Worm (Caenorhabditis elegans) whole organism, young adult: ENCODE measurements around the gene sams-1.

ENCODE experiments used
- B0019.2 ChIP-seq: fragments of 200-800 bp; sonication (Bioruptor generic); conservative IDR thresholded peaks from 2 replicates; pipeline ENCODE4 v1.3.6; 2022; ENCODE audit warnings: missing genetic modification reagents, missing genetic modification characterization, missing compliant biosample characterization
- C17E4.6 ChIP-seq: fragments of 200-800 bp; sonication (Bioruptor generic); IDR thresholded peaks from 2 replicates; pipeline ENCODE4 v1.3.6; 2022; ENCODE audit warnings: missing genetic modification reagents, missing genetic modification characterization, missing compliant biosample characterization
- D2030.7 ChIP-seq: fragments of 200-800 bp; sonication (Bioruptor generic); IDR thresholded peaks from 2 replicates; pipeline ENCODE4 v1.3.6; 2022; ENCODE audit warnings: missing genetic modification reagents, missing genetic modification characterization, missing compliant biosample characterization
- F22D6.2 ChIP-seq: sonication (generic microtip); optimal IDR thresholded peaks from 2 replicates; lab custom pipeline; 2016; ENCODE audit warnings: mild to moderate bottlenecking, missing genetic modification characterization, missing compliant biosample characterization
- F23B12.7 ChIP-seq: sonication (generic microtip); optimal IDR thresholded peaks from 2 replicates; lab custom pipeline; 2017; ENCODE audit warnings: missing genetic modification characterization, mild to moderate bottlenecking, missing compliant biosample characterization, antibody characterized with exemption, moderate library complexity; ENCODE audit not compliant: insufficient read depth
- Y53F4B.3 ChIP-seq: fragments of 200-800 bp; sonication (Bioruptor generic); IDR thresholded peaks from 2 replicates; pipeline ENCODE4 v1.3.6; 2022; ENCODE audit warnings: missing genetic modification reagents, missing genetic modification characterization, missing compliant biosample characterization
- Y56A3A.18 ChIP-seq: fragments of 200-800 bp; sonication (Bioruptor generic); IDR thresholded peaks from 2 replicates; pipeline ENCODE4 v1.3.6; 2022; ENCODE audit warnings: missing genetic modification reagents, missing genetic modification characterization, missing compliant biosample characterization
- Y67H2A.10 ChIP-seq: fragments of 200-800 bp; sonication (Bioruptor generic); conservative IDR thresholded peaks from 2 replicates; pipeline ENCODE4 v1.3.6; 2022; ENCODE audit warnings: missing genetic modification reagents, missing genetic modification characterization, missing compliant biosample characterization
- ZK185.1 ChIP-seq: sonication (generic microtip); optimal IDR thresholded peaks from 2 replicates; lab custom pipeline; 2016; ENCODE audit warnings: mild to moderate bottlenecking, missing genetic modification characterization, missing compliant biosample characterization; ENCODE audit not compliant: poor library complexity, severe bottlenecking
- ama-1 ChIP-seq, 3 experiments: fragments of 150-350 bp in 1 of 3; sonication (generic microtip) in 2 of 3; optimal IDR thresholded peaks; 2 replicates each; lab custom pipeline; 2014 to 2018; ENCODE audit warnings: missing biosample characterization in 2 of 3, missing genetic modification characterization in 2 of 3, missing genetic modification reagents in 2 of 3
- aptf-2 ChIP-seq: fragments of 200-800 bp; sonication (Bioruptor generic); conservative IDR thresholded peaks from 2 replicates; pipeline ENCODE4 v1.3.6; 2022; ENCODE audit warnings: missing genetic modification reagents, missing genetic modification characterization, missing compliant biosample characterization
- aptf-3 ChIP-seq: fragments of 200-800 bp; sonication (Bioruptor generic); IDR thresholded peaks from 2 replicates; pipeline ENCODE4 v1.3.6; 2022; ENCODE audit warnings: missing genetic modification characterization, missing compliant biosample characterization
- attf-3 ChIP-seq: fragments of 200-800 bp; sonication (Bioruptor generic); conservative IDR thresholded peaks from 2 replicates; pipeline ENCODE4 v1.3.6; 2022; ENCODE audit warnings: missing genetic modification reagents, missing genetic modification characterization, missing compliant biosample characterization
- bed-2 ChIP-seq: fragments of 200-800 bp; sonication (Bioruptor generic); IDR thresholded peaks from 2 replicates; pipeline ENCODE4 v1.3.6; 2022; ENCODE audit warnings: missing genetic modification reagents, missing genetic modification characterization, missing compliant biosample characterization
- cebp-2 ChIP-seq: fragments of 200-800 bp; sonication (Bioruptor generic); IDR thresholded peaks from 2 replicates; pipeline ENCODE4 v1.3.6; 2022; ENCODE audit warnings: missing genetic modification characterization, missing compliant biosample characterization
- ceh-40 ChIP-seq: fragments of 200-800 bp; sonication (Bioruptor generic); IDR thresholded peaks from 2 replicates; pipeline ENCODE4 v1.3.6; 2022; ENCODE audit warnings: missing genetic modification characterization, missing compliant biosample characterization
- ceh-79 ChIP-seq: sonication (generic microtip); optimal IDR thresholded peaks from 2 replicates; lab custom pipeline; 2017; ENCODE audit warnings: mild to moderate bottlenecking, missing genetic modification characterization, missing compliant biosample characterization
- dox-1 ChIP-seq: fragments of 200-800 bp; sonication (Bioruptor generic); IDR thresholded peaks from 2 replicates; pipeline ENCODE4 v1.3.6; 2022; ENCODE audit warnings: missing genetic modification reagents, missing genetic modification characterization, missing compliant biosample characterization
- dpl-1 ChIP-seq: fragments of 150-350 bp; optimal IDR thresholded peaks from 2 replicates; lab custom pipeline; 2014; ENCODE audit warnings: missing biosample characterization, missing genetic modification reagents, missing genetic modification characterization
- egl-18 ChIP-seq: fragments of 200-800 bp; sonication (Bioruptor generic); IDR thresholded peaks from 2 replicates; pipeline ENCODE4 v1.3.6; 2022; ENCODE audit warnings: missing genetic modification reagents, missing genetic modification characterization, missing compliant biosample characterization
- egl-44 ChIP-seq: fragments of 200-800 bp; sonication (Bioruptor generic); IDR thresholded peaks from 2 replicates; pipeline ENCODE4 v1.3.6; 2022; ENCODE audit warnings: missing genetic modification reagents, missing genetic modification characterization, missing compliant biosample characterization
- ekl-4 ChIP-seq: fragments of 200-800 bp; sonication (Bioruptor generic); IDR thresholded peaks from 2 replicates; pipeline ENCODE4 v1.3.6; 2022; ENCODE audit warnings: missing genetic modification reagents, missing genetic modification characterization, missing compliant biosample characterization
- fkh-3 ChIP-seq: sonication (generic microtip); optimal IDR thresholded peaks from 2 replicates; lab custom pipeline; 2016; ENCODE audit warnings: mild to moderate bottlenecking, missing genetic modification characterization, missing compliant biosample characterization
- gei-17 ChIP-seq: fragments of 200-800 bp; sonication (Bioruptor generic); optimal IDR thresholded peaks from 2 replicates; lab custom pipeline; 2018; ENCODE audit warnings: mild to moderate bottlenecking, missing genetic modification characterization, missing compliant biosample characterization
- hsf-1 ChIP-seq: fragments of 200-800 bp; sonication (Bioruptor generic); IDR thresholded peaks from 2 replicates; pipeline ENCODE4 v1.3.6; 2022; ENCODE audit warnings: missing genetic modification reagents, missing genetic modification characterization, missing compliant biosample characterization
- lin-26 ChIP-seq: fragments of 200-800 bp; sonication (Bioruptor generic); IDR thresholded peaks from 2 replicates; pipeline ENCODE4 v1.3.6; 2022; ENCODE audit warnings: missing genetic modification reagents, missing genetic modification characterization, missing compliant biosample characterization
- lin-35 ChIP-seq, 3 experiments: fragments of 150-350 bp in 2 of 3; sonication (generic microtip) in 1 of 3; optimal IDR thresholded peaks; 2 replicates each; lab custom pipeline; 2014 to 2018; ENCODE audit warnings: missing biosample characterization in 3 of 3, missing genetic modification characterization in 3 of 3, missing genetic modification reagents in 3 of 3
- lir-1 ChIP-seq: fragments of 200-800 bp; sonication (Bioruptor generic); conservative IDR thresholded peaks from 2 replicates; pipeline ENCODE4 v1.3.6; 2022; ENCODE audit warnings: missing genetic modification reagents, missing genetic modification characterization, missing compliant biosample characterization
- lsy-27 ChIP-seq: sonication (generic microtip); optimal IDR thresholded peaks from 2 replicates; lab custom pipeline; 2017; ENCODE audit warnings: missing genetic modification characterization, mild to moderate bottlenecking, missing compliant biosample characterization, antibody characterized with exemption, missing genotype, borderline replicate concordance; ENCODE audit not compliant: insufficient read depth
- madf-10 ChIP-seq: sonication (generic microtip); optimal IDR thresholded peaks from 2 replicates; lab custom pipeline; 2016; ENCODE audit warnings: mild to moderate bottlenecking, missing genetic modification characterization, missing compliant biosample characterization
- madf-6 ChIP-seq: fragments of 200-800 bp; sonication (Bioruptor generic); IDR thresholded peaks from 2 replicates; pipeline ENCODE4 v1.3.6; 2022; ENCODE audit warnings: missing genetic modification reagents, missing genetic modification characterization, missing compliant biosample characterization
- madf-8 ChIP-seq: fragments of 200-800 bp; sonication (Bioruptor generic); conservative IDR thresholded peaks from 2 replicates; pipeline ENCODE4 v1.3.6; 2022; ENCODE audit warnings: missing genetic modification reagents, missing genetic modification characterization, missing compliant biosample characterization
- mel-28 ChIP-seq: sonication (generic microtip); optimal IDR thresholded peaks from 2 replicates; lab custom pipeline; 2016; ENCODE audit warnings: borderline replicate concordance, mild to moderate bottlenecking, missing genetic modification characterization, missing compliant biosample characterization
- nfya-2 ChIP-seq: fragments of 200-800 bp; sonication (Bioruptor generic); IDR thresholded peaks from 2 replicates; pipeline ENCODE4 v1.3.6; 2022; ENCODE audit warnings: missing genetic modification reagents, missing genetic modification characterization, missing compliant biosample characterization
- nhr-90 ChIP-seq: sonication (generic microtip); optimal IDR thresholded peaks from 2 replicates; lab custom pipeline; 2016; ENCODE audit warnings: missing genotype, mild to moderate bottlenecking, missing genetic modification characterization, missing compliant biosample characterization
- pbrm-1 ChIP-seq: fragments of 200-800 bp; sonication (Bioruptor generic); IDR thresholded peaks from 2 replicates; pipeline ENCODE4 v1.3.6; 2022; ENCODE audit warnings: missing genetic modification reagents, missing genetic modification characterization, missing compliant biosample characterization
- rec-8 ChIP-seq, 2 experiments: sonication (generic microtip); optimal IDR thresholded peaks; 2 replicates each; lab custom pipeline; 2016; ENCODE audit warnings: mild to moderate bottlenecking in 2 of 2, missing genetic modification characterization in 2 of 2, missing genetic modification reagents in 2 of 2, missing genotype in 2 of 2, missing biosample characterization in 1 of 2, missing compliant biosample characterization in 1 of 2, moderate library complexity in 1 of 2
- sdz-38 ChIP-seq: sonication (generic microtip); optimal IDR thresholded peaks from 2 replicates; lab custom pipeline; 2016; ENCODE audit warnings: missing genotype, missing genetic modification characterization, missing compliant biosample characterization
- snpc-1.1 ChIP-seq: sonication (generic microtip); optimal IDR thresholded peaks from 2 replicates; lab custom pipeline; 2017; ENCODE audit warnings: missing genetic modification characterization, mild to moderate bottlenecking, missing compliant biosample characterization, antibody characterized with exemption, moderate library complexity, missing genotype, missing genetic modification reagents; ENCODE audit not compliant: insufficient read depth
- snpc-4 ChIP-seq, 5 experiments: fragments of 150-350 bp in 1 of 5; sonication (generic microtip) in 4 of 5; optimal IDR thresholded peaks; 2 replicates each; lab custom pipeline; 2014 to 2018; ENCODE audit warnings: missing genetic modification characterization in 5 of 5, missing biosample characterization in 3 of 5, antibody characterized with exemption in 2 of 5, mild to moderate bottlenecking in 2 of 5, missing compliant biosample characterization in 2 of 5, missing genotype in 2 of 5, moderate library complexity in 2 of 5, missing genetic modification reagents in 1 of 5
- somi-1 ChIP-seq: fragments of 200-800 bp; sonication (Bioruptor generic); optimal IDR thresholded peaks from 2 replicates; lab custom pipeline; 2018; ENCODE audit warnings: mild to moderate bottlenecking, missing genetic modification characterization, missing compliant biosample characterization
- tbx-9 ChIP-seq: sonication (generic microtip); optimal IDR thresholded peaks from 2 replicates; lab custom pipeline; 2016; ENCODE audit warnings: borderline replicate concordance, missing genetic modification characterization, inconsistent platforms, missing compliant biosample characterization
- ztf-18 ChIP-seq: sonication (generic microtip); optimal IDR thresholded peaks from 2 replicates; lab custom pipeline; 2016; ENCODE audit warnings: missing genotype, mild to moderate bottlenecking, missing genetic modification characterization, missing compliant biosample characterization
- ztf-22 ChIP-seq: fragments of 200-800 bp; sonication (Bioruptor generic); optimal IDR thresholded peaks from 2 replicates; lab custom pipeline; 2018; ENCODE audit warnings: mild to moderate bottlenecking, missing genetic modification characterization, moderate library complexity, missing compliant biosample characterization
- ztf-28 ChIP-seq: fragments of 200-800 bp; sonication (Bioruptor generic); IDR thresholded peaks from 2 replicates; pipeline ENCODE4 v1.3.6; 2022; ENCODE audit warnings: missing genetic modification reagents, missing genetic modification characterization, missing compliant biosample characterization
- ztf-3 ChIP-seq: fragments of 200-800 bp; sonication (Bioruptor generic); optimal IDR thresholded peaks from 2 replicates; lab custom pipeline; 2018; ENCODE audit warnings: mild to moderate bottlenecking, missing genetic modification characterization, missing compliant biosample characterization
- ztf-6 ChIP-seq: fragments of 200-800 bp; sonication (Bioruptor generic); IDR thresholded peaks from 2 replicates; pipeline ENCODE4 v1.3.6; 2022; ENCODE audit warnings: missing genetic modification reagents, missing genetic modification characterization, missing compliant biosample characterization

sams-1 gene

DNA sequence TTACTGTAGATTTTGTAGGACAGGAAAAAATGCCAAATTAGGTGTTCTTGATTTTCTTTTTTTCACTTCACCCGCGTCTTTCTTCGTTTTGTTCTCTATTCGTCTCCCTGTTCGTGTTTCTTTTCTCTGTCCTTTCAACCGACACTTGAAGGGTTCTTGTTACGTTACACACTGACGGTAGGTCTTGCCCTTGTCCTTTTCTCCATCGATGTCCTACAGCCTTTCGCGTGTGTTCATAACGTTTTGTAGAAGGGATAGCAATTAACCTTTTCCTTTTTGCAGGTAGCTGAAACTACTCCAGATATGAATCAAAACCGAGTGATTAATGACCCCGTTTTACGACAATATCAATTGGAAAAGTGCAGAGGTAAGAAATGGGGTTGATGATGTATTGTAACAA, 41.6 kb upstream of the sams-1 start, which contains the start of gene F55G7.1 (continued):
- TF ChIP-seq sdz-38 (tag; lab: Kevin White, UChicago) (no peak), Y53F4B.3 (no peak), dpl-1 (GFP tag; lab: Kevin White, UChicago) (no peak), madf-6 (no peak), lin-26 (GFP tag; lab: Robert Waterston, UW) (no peak), ZK185.1 (peak; percentile 34), aptf-3 (GFP tag; lab: Robert Waterston, UW) (no peak), C17E4.6 (GFP tag; lab: Robert Waterston, UW) (no peak), gei-17 (peak; percentile 92), madf-8 (GFP tag; lab: Robert Waterston, UW) (no peak), egl-18 (GFP tag; lab: Robert Waterston, UW) (no peak), D2030.7 (GFP tag; lab: Robert Waterston, UW) (no peak), ztf-6 (GFP tag; lab: Robert Waterston, UW) (no peak), mel-28 (tag; lab: Kevin White, UChicago) (no peak), snpc-4 (GFP tag; optimal IDR thresholded peaks at IDR 0.05; lab: Kevin White, UChicago) (no peak), snpc-4 (tag; optimal IDR thresholded peaks at IDR 0.05; lab: Kevin White, UChicago) (peak in 2 of 4 experiments; percentile 19 to 82), lsy-27 (tag; lab: Kevin White, UChicago) (no peak), ztf-22 (GFP tag; lab: Kevin White, UChicago) (no peak), rec-8 (tag; optimal IDR thresholded peaks at IDR 0.05; lab: Kevin White, UChicago) (no peak), ztf-3 (GFP tag; lab: Kevin White, UChicago) (no peak), attf-3 (GFP tag; lab: Robert Waterston, UW) (no peak), nfya-2 (GFP tag; lab: Robert Waterston, UW) (no peak), ztf-18 (tag; lab: Kevin White, UChicago) (no peak), B0019.2 (GFP tag; lab: Robert Waterston, UW) (no peak), tbx-9 (tag; lab: Kevin White, UChicago) (no peak), Y56A3A.18 (peak; percentile 63; the same call in 1 of the 2 replicates), cebp-2 (GFP tag; lab: Robert Waterston, UW) (no peak), dox-1 (peak; percentile 71; the same call in 1 of the 2 replicates), somi-1 (GFP tag; lab: Kevin White, UChicago) (no peak), F23B12.7 (tag; lab: Kevin White, UChicago) (peak; percentile 21), bed-2 (GFP tag; lab: Robert Waterston, UW) (no peak), lir-1 (GFP tag; lab: Robert Waterston, UW) (no peak), lin-35 (GFP tag; optimal IDR thresholded peaks at IDR 0.05; lab: Kevin White, UChicago) (no peak), fkh-3 (tag; lab: Kevin White, UChicago) (no peak), ceh-79 (no peak), hsf-1 (GFP tag; lab: Robert Waterston, UW) (no peak), snpc-1.1 (tag; lab: Kevin White, UChicago) (no peak), aptf-2 (GFP tag; lab: Robert Waterston, UW) (no peak), egl-44 (no peak), Y67H2A.10 (GFP tag; lab: Robert Waterston, UW) (no peak), ama-1 (optimal IDR thresholded peaks at IDR 0.05; lab: Kevin White, UChicago) (no peak), ama-1 (GFP tag; optimal IDR thresholded peaks at IDR 0.05; lab: Kevin White, UChicago) (no peak), ekl-4 (no peak), ztf-28 (GFP tag; lab: Robert Waterston, UW) (no peak), madf-10 (tag; lab: Kevin White, UChicago) (no peak), pbrm-1 (GFP tag; lab: Robert Waterston, UW) (no peak), nhr-90 (tag; lab: Kevin White, UChicago) (no peak), ceh-40 (GFP tag; lab: Robert Waterston, UW) (no peak), F22D6.2 (tag; lab: Kevin White, UChicago) (no peak)
